Fruit fly (Drosophila melanogaster): ENCODE measurements around the gene CG15478.

Gene CG15478

dm6 chrX:7690683-7691082 lies 27.0 kb downstream of the CG15478 start (continued):
- peak; percentile 65 for TF ChIP-seq Meics (GFP tag; optimal IDR thresholded peaks at IDR 0.05)
- no peak for TF ChIP-seq CG10565 (GFP tag; optimal IDR thresholded peaks at IDR 0.05)
- peak; percentile 2 for TF ChIP-seq lbe (GFP tag; optimal IDR thresholded peaks at IDR 0.05)
- TF ChIP-seq CG13624 (GFP tag; optimal IDR thresholded peaks at IDR 0.05), result peak; percentile 21
- TF ChIP-seq CG3726 (GFP tag; IDR thresholded peaks at IDR 0.05), result peak; percentile 39; the same call in 1 of the 3 replicates
- no peak for TF ChIP-seq zen2 (GFP tag; IDR thresholded peaks at IDR 0.05; ENCODE audit: partially characterized antibody)
- peak; percentile 55 for TF ChIP-seq tap (tag; optimal IDR thresholded peaks at IDR 0.05)
- peak; percentile 11 for TF ChIP-seq en (GFP tag; optimal IDR thresholded peaks at IDR 0.05)
- no peak for TF ChIP-seq zfh2 (GFP tag; optimal IDR thresholded peaks at IDR 0.05)
- TF ChIP-seq sim (GFP tag; IDR thresholded peaks at IDR 0.05), result 0 out of 2 replicates have a peak, but pooled peaks have one; percentile 17
- no peak for TF ChIP-seq HLH54F (GFP tag; optimal IDR thresholded peaks at IDR 0.05)
- no peak for TF ChIP-seq pb (GFP tag; optimal IDR thresholded peaks at IDR 0.05)
- TF ChIP-seq ttk (GFP tag; IDR thresholded peaks at IDR 0.05), result no peak
- no peak for TF ChIP-seq run (tag; optimal IDR thresholded peaks at IDR 0.05)
- peak; percentile 43 for TF ChIP-seq CG2202 (tag; optimal IDR thresholded peaks at IDR 0.05)
- TF ChIP-seq Rfx (GFP tag; IDR thresholded peaks at IDR 0.05), result peak; percentile 55; the same call in 1 of the 2 replicates
- TF ChIP-seq CG11696 (GFP tag; IDR thresholded peaks at IDR 0.05), result no peak
- no peak for TF ChIP-seq BEAF-32 (GFP tag; optimal IDR thresholded peaks at IDR 0.05)
- TF ChIP-seq salm (tag; optimal IDR thresholded peaks at IDR 0.05), result peak; percentile 30
- no peak for TF ChIP-seq tup (GFP tag; optimal IDR thresholded peaks at IDR 0.05)
- no peak for TF ChIP-seq Mad (GFP tag; optimal IDR thresholded peaks at IDR 0.05)
- no peak for TF ChIP-seq CG12942 (GFP tag; optimal IDR thresholded peaks at IDR 0.05)
- TF ChIP-seq Doc3 (GFP tag; IDR thresholded peaks at IDR 0.05; ENCODE audit: partially characterized antibody), result no peak
- TF ChIP-seq Mrtf (GFP tag; IDR thresholded peaks at IDR 0.05), result no peak
- TF ChIP-seq Nf-YB (GFP tag; optimal IDR thresholded peaks at IDR 0.05), result no peak
- no peak for TF ChIP-seq da (GFP tag; optimal IDR thresholded peaks at IDR 0.05)
- peak; percentile 69 for TF ChIP-seq CG3281 (GFP tag; optimal IDR thresholded peaks at IDR 0.05)
- TF ChIP-seq Sry-δ (GFP tag; optimal IDR thresholded peaks at IDR 0.05), result no peak
- no peak for TF ChIP-seq prd (optimal IDR thresholded peaks at IDR 0.05)
- TF ChIP-seq prd (GFP tag; IDR thresholded peaks at IDR 0.05), result no peak
- peak; percentile 19 for TF ChIP-seq CG10654 (GFP tag; optimal IDR thresholded peaks at IDR 0.05)
- TF ChIP-seq TFAM (GFP tag; optimal IDR thresholded peaks at IDR 0.05), result no peak
- TF ChIP-seq CG10959 (GFP tag; IDR thresholded peaks at IDR 0.05), result no peak
- TF ChIP-seq B-H2 (GFP tag; optimal IDR thresholded peaks at IDR 0.05), result peak; percentile 61
- TF ChIP-seq Hr39 (optimal IDR thresholded peaks at IDR 0.05), result no peak
- TF ChIP-seq cg (GFP tag; optimal IDR thresholded peaks at IDR 0.05), result peak; percentile 29
- no peak for TF ChIP-seq Gug (GFP tag; IDR thresholded peaks at IDR 0.05)
- TF ChIP-seq usp (GFP tag; optimal IDR thresholded peaks at IDR 0.05), result no peak
- no peak for TF ChIP-seq trh (GFP tag; optimal IDR thresholded peaks at IDR 0.05)
- TF ChIP-seq unc-4 (GFP tag; IDR thresholded peaks at IDR 0.05; ENCODE audit: partially characterized antibody), result no peak
- TF ChIP-seq CG32772 (GFP tag; IDR thresholded peaks at IDR 0.05), result no peak
- TF ChIP-seq Side (GFP tag; optimal IDR thresholded peaks at IDR 0.05), result peak; percentile 27
- no peak for TF ChIP-seq Neu2 (GFP tag; optimal IDR thresholded peaks at IDR 0.05; ENCODE audit: borderline replicate concordance)
- no peak for TF ChIP-seq slou (GFP tag; optimal IDR thresholded peaks at IDR 0.05)
- TF ChIP-seq CG42726 (GFP tag; IDR thresholded peaks at IDR 0.05; ENCODE audit: partially characterized antibody), result no peak
- no peak for TF ChIP-seq pnt (GFP tag; optimal IDR thresholded peaks at IDR 0.05)
- TF ChIP-seq ato (GFP tag; IDR thresholded peaks at IDR 0.05; ENCODE audit: partially characterized antibody), result no peak
- no peak for TF ChIP-seq Ets65A (GFP tag)
- TF ChIP-seq nom (GFP tag; optimal IDR thresholded peaks at IDR 0.05), result no peak
- TF ChIP-seq HLH4C (GFP tag; IDR thresholded peaks at IDR 0.05; ENCODE audit: partially characterized antibody), result no peak
- peak; percentile 79 for TF ChIP-seq lab (GFP tag; optimal IDR thresholded peaks at IDR 0.05)
- peak; percentile 22 for TF ChIP-seq Sox100B (GFP tag; optimal IDR thresholded peaks at IDR 0.05)

Data from whole organism, embryonic.